Worm (Caenorhabditis elegans) whole organism, late embryonic: ENCODE results near the gene srd-69.

Experiments
- C08G9.2 ChIP-seq: sonication (generic microtip); optimal IDR thresholded peaks from 2 replicates; lab custom pipeline; 2016; ENCODE audit warnings: mild to moderate bottlenecking, missing genetic modification characterization, moderate library complexity, missing compliant biosample characterization
- K09A11.1 ChIP-seq: sonication (generic microtip); optimal IDR thresholded peaks from 2 replicates; lab custom pipeline; 2017; ENCODE audit warnings: antibody characterized with exemption, mild to moderate bottlenecking, missing genetic modification characterization, missing compliant biosample characterization; ENCODE audit not compliant: insufficient read depth
- T23F11.4 ChIP-seq: fragments of 200-800 bp; sonication (Bioruptor generic); optimal IDR thresholded peaks from 2 replicates; lab custom pipeline; 2018; ENCODE audit warnings: mild to moderate bottlenecking, missing genetic modification characterization, missing compliant biosample characterization
- ceh-19 ChIP-seq: fragments of 200-800 bp; sonication (Bioruptor generic); optimal IDR thresholded peaks from 2 replicates; lab custom pipeline; 2018; ENCODE audit warnings: mild to moderate bottlenecking, missing genetic modification characterization, missing compliant biosample characterization
- ceh-24 ChIP-seq: sonication (generic microtip); optimal IDR thresholded peaks from 2 replicates; lab custom pipeline; 2016; ENCODE audit warnings: mild to moderate bottlenecking, missing genetic modification characterization, missing compliant biosample characterization
- ceh-31 ChIP-seq: sonication (generic microtip); optimal IDR thresholded peaks from 2 replicates; lab custom pipeline; 2016; ENCODE audit warnings: missing genetic modification characterization, missing compliant biosample characterization
- ceh-45 ChIP-seq: fragments of 200-800 bp; sonication (Bioruptor generic); IDR thresholded peaks from 2 replicates; pipeline ENCODE4 v1.3.6; 2022; ENCODE audit warnings: missing genetic modification reagents, missing genetic modification characterization, missing compliant biosample characterization
- ceh-48 ChIP-seq: sonication (generic microtip); optimal IDR thresholded peaks from 2 replicates; lab custom pipeline; 2016; ENCODE audit warnings: missing genetic modification characterization, inconsistent platforms, missing compliant biosample characterization
- dmd-4 ChIP-seq: sonication (generic microtip); optimal IDR thresholded peaks from 2 replicates; lab custom pipeline; 2016; ENCODE audit warnings: borderline replicate concordance, missing genetic modification characterization, missing compliant biosample characterization
- ets-4 ChIP-seq: sonication (generic microtip); optimal IDR thresholded peaks from 2 replicates; lab custom pipeline; 2016; ENCODE audit warnings: missing genetic modification characterization, missing compliant biosample characterization
- fkh-6 ChIP-seq: sonication (generic microtip); optimal IDR thresholded peaks from 2 replicates; lab custom pipeline; 2016; ENCODE audit warnings: missing genetic modification characterization, missing compliant biosample characterization
- gmeb-2 ChIP-seq: sonication (generic microtip); optimal IDR thresholded peaks from 2 replicates; lab custom pipeline; 2016; ENCODE audit warnings: missing genetic modification characterization, inconsistent platforms, missing compliant biosample characterization
- hlh-15 ChIP-seq: sonication (generic microtip); optimal IDR thresholded peaks from 2 replicates; lab custom pipeline; 2016; ENCODE audit warnings: missing genetic modification characterization, missing compliant biosample characterization
- hlh-6 ChIP-seq: sonication (generic microtip); optimal IDR thresholded peaks from 2 replicates; lab custom pipeline; 2016; ENCODE audit warnings: missing genotype, missing genetic modification characterization, missing compliant biosample characterization
- lin-11 ChIP-seq: fragments of 200-800 bp; sonication (Bioruptor generic); optimal IDR thresholded peaks from 2 replicates; lab custom pipeline; 2018; ENCODE audit warnings: mild to moderate bottlenecking, missing genetic modification characterization, missing compliant biosample characterization
- mec-3 ChIP-seq: sonication (generic microtip); optimal IDR thresholded peaks from 2 replicates; lab custom pipeline; 2016; ENCODE audit warnings: borderline replicate concordance, missing genetic modification characterization, missing compliant biosample characterization
- nfya-1 ChIP-seq: sonication (generic microtip); optimal IDR thresholded peaks from 2 replicates; lab custom pipeline; 2017; ENCODE audit warnings: missing genetic modification characterization, mild to moderate bottlenecking, missing compliant biosample characterization, antibody characterized with exemption, moderate library complexity
- nhr-11 ChIP-seq: fragments of 150-350 bp; optimal IDR thresholded peaks from 2 replicates; lab custom pipeline; 2014; ENCODE audit warnings: missing biosample characterization, missing genetic modification characterization
- npax-4 ChIP-seq: sonication (generic microtip); optimal IDR thresholded peaks from 2 replicates; lab custom pipeline; 2016; ENCODE audit warnings: missing genetic modification characterization, missing compliant biosample characterization
- odd-2 ChIP-seq: sonication (generic microtip); optimal IDR thresholded peaks from 2 replicates; lab custom pipeline; 2017; ENCODE audit warnings: antibody characterized with exemption, mild to moderate bottlenecking, missing genetic modification characterization, missing compliant biosample characterization
- pax-1 ChIP-seq: fragments of 150-350 bp; optimal IDR thresholded peaks from 2 replicates; lab custom pipeline; 2014; ENCODE audit warnings: missing biosample characterization, missing genetic modification characterization
- pha-2 ChIP-seq: sonication (generic microtip); optimal IDR thresholded peaks from 2 replicates; lab custom pipeline; 2017; ENCODE audit warnings: mild to moderate bottlenecking, missing genetic modification characterization, missing compliant biosample characterization
- pha-4 ChIP-seq: fragments of 150-350 bp; optimal IDR thresholded peaks from 2 replicates; lab custom pipeline; 2018; ENCODE audit warnings: missing biosample characterization, missing genetic modification reagents, missing genetic modification characterization
- pqm-1 ChIP-seq: sonication (generic microtip); optimal IDR thresholded peaks from 2 replicates; lab custom pipeline; 2016; ENCODE audit warnings: missing genetic modification characterization, missing compliant biosample characterization
- ref-2 ChIP-seq: sonication (generic microtip); optimal IDR thresholded peaks from 2 replicates; lab custom pipeline; 2016; ENCODE audit warnings: missing genetic modification characterization, missing compliant biosample characterization
- rnt-1 ChIP-seq: sonication (generic microtip); optimal IDR thresholded peaks from 2 replicates; lab custom pipeline; 2016; ENCODE audit warnings: missing genetic modification characterization, missing compliant biosample characterization
- sox-4 ChIP-seq: sonication (generic microtip); optimal IDR thresholded peaks from 2 replicates; lab custom pipeline; 2017; ENCODE audit warnings: mild to moderate bottlenecking, missing genetic modification characterization, inconsistent platforms, missing compliant biosample characterization
- syd-9 ChIP-seq: sonication (generic microtip); optimal IDR thresholded peaks from 2 replicates; lab custom pipeline; 2016; ENCODE audit warnings: mild to moderate bottlenecking, missing genetic modification characterization, moderate library complexity, missing compliant biosample characterization
- unc-3 ChIP-seq, 2 experiments: fragments of 200-800 bp in 1 of 2; sonication (Bioruptor generic) in 1 of 2; sonication (generic microtip) in 1 of 2; conservative IDR thresholded peaks in 1 of 2; optimal IDR thresholded peaks in 1 of 2; 2 replicates each; pipeline versions ENCODE4 v1.3.6 to Lab custom; 2016 to 2022; ENCODE audit warnings: missing compliant biosample characterization in 2 of 2, missing genetic modification characterization in 2 of 2, missing genetic modification reagents in 1 of 2
- unc-42 ChIP-seq: sonication (generic microtip); optimal IDR thresholded peaks from 2 replicates; lab custom pipeline; 2016; ENCODE audit warnings: missing genotype, missing genetic modification characterization, missing compliant biosample characterization
- ztf-16 ChIP-seq: sonication (generic microtip); optimal IDR thresholded peaks from 2 replicates; lab custom pipeline; 2017; ENCODE audit warnings: missing genetic modification characterization, missing compliant biosample characterization

Gene srd-69

ce11 chrIII:2386483-2386882, 23.7 kb downstream of the srd-69 start, which contains the start of gene H14E04.3:
Gene H14E04.3 (minus strand): TSS chrIII:2386583.
- TF ChIP-seq nhr-11 (tag; lab: Kevin White, UChicago) = no peak
- TF ChIP-seq gmeb-2 (tag; lab: Kevin White, UChicago) = no peak
- no peak for TF ChIP-seq hlh-6 (tag; lab: Kevin White, UChicago)
- no peak for TF ChIP-seq C08G9.2 (tag; lab: Kevin White, UChicago)
- TF ChIP-seq fkh-6 (tag; lab: Kevin White, UChicago) = no peak
- no peak for TF ChIP-seq ceh-24 (tag; lab: Kevin White, UChicago)
- no peak for TF ChIP-seq syd-9 (tag; lab: Kevin White, UChicago)
- no peak for TF ChIP-seq rnt-1
- no peak for TF ChIP-seq ets-4 (tag; lab: Kevin White, UChicago)
- no peak for TF ChIP-seq unc-3 (GFP tag; conservative IDR thresholded peaks at IDR 0.05; lab: Robert Waterston, UW)
- no peak for TF ChIP-seq unc-3 (tag; optimal IDR thresholded peaks at IDR 0.05; lab: Kevin White, UChicago)
- no peak for TF ChIP-seq ceh-19 (GFP tag; lab: Kevin White, UChicago)
- TF ChIP-seq odd-2 = no peak
- no peak for TF ChIP-seq pqm-1
- no peak for TF ChIP-seq ztf-16
- TF ChIP-seq K09A11.1 (tag; lab: Kevin White, UChicago) = no peak

- peak; percentile 83 for TF ChIP-seq unc-42 (tag; lab: Kevin White, UChicago)
- no peak for TF ChIP-seq dmd-4 (tag; lab: Kevin White, UChicago)
These were observed 29.0 kb downstream of the srd-69 start for ce11 chrIII:2391704-2392103.

- no peak for TF ChIP-seq ceh-31 (tag; lab: Kevin White, UChicago)
- TF ChIP-seq lin-11 (tag; lab: Kevin White, UChicago) = no peak
- no peak for TF ChIP-seq hlh-15 (tag; lab: Kevin White, UChicago)
- no peak for TF ChIP-seq npax-4 (tag; lab: Kevin White, UChicago)
- TF ChIP-seq T23F11.4 (GFP tag; lab: Kevin White, UChicago) = no peak
These were observed 31.0 kb downstream of the srd-69 start for ce11 chrIII:2393666-2394154.

DNA sequence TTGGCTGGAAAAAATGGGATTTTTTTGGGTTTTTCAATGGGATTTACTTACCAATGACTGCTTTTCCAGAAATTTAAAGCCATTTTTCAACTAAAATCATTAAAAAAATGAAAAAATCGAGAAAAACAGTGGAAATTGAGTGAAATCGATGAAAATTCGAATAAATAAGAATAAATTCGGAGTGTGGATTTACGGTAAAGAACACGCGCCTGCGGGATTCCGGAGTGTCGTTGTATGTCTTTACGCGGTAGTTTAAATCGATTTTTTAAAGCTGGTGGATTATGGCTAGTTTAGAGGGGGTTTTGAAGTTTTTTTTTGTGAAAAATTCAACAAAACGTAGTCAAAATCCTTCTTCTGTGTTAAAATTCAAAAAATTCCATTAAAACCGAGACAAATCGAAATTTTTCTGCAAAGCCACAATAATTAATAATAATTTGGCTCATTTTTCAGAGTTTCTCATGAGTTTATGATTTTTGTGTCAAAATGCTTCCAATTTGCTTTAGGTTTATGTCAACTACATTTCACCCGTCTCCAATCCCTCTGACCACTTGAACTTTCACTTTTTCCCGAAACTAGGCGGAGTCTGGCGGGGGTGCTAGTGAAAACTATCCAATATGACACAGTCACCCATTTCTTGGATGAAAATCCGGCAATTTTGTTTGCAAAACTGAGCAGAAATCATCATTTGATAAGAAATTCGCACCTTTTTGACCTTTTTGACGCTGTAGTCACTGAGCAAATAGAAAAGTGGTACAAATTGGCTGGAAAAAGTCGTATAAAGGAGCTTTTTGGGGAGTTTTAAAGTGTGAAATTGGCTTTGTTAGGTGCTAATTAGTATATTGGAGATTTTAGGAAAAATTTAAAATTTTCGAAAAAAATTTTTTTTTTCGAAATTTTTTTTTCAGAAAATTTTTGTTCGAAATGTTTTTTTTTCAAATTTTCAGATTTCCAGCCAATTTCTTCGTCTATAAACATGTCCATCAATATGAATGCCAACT, 38.7 kb downstream of the srd-69 start, which contains the start of the genes cic-1 and strm-1:
TSS of gene cic-1 (minus strand) at position 96 of the 998 bp plus-strand sequence.
TSS of gene strm-1 (plus strand) at position 945 of the 998 bp plus-strand sequence.
- TF ChIP-seq unc-42 (tag; lab: Kevin White, UChicago) (peak; percentile 13), ref-2 (no peak), nfya-1 (tag; lab: Kevin White, UChicago) (peak; percentile 20), pha-2 (tag; lab: Kevin White, UChicago) (no peak), ceh-45 (GFP tag; lab: Robert Waterston, UW) (no peak), pax-1 (tag; lab: Kevin White, UChicago) (no peak), mec-3 (tag; lab: Kevin White, UChicago) (no peak), ceh-48 (tag; lab: Kevin White, UChicago) (peak; percentile 62), sox-4 (tag; lab: Kevin White, UChicago) (no peak), ztf-16 (no peak), pha-4 (tag; lab: Kevin White, UChicago) (no peak)
